Fruit fly (Drosophila melanogaster): ENCODE results near the gene Kots.

The Kots gene

DNA sequence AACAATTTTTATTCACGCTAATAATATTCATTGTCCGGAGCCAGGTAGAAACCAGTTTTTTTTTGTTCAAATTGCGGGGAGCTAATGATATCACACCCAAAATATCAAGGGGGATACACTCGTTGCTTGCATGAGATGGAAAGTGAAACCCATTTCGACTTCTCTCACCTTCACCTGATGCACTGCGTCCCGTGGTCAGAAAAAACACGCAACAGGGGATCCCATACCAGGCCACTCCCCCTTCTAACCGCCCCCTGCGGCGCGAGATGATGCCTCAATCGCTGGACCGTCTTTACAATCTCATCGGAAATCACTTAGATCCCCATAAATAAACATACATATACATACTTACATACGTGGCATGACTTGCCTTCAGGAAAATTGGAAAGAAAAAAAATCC, 50.4 kb downstream of the Kots start:
- TF ChIP-seq CG12659 (GFP tag; optimal IDR thresholded peaks at IDR 0.05) (no peak), onecut (GFP tag; IDR thresholded peaks at IDR 0.05) (no peak), CG17186 (GFP tag; optimal IDR thresholded peaks at IDR 0.05) (no peak), CG15011 (GFP tag; optimal IDR thresholded peaks at IDR 0.05) (no peak), CG1647 (GFP tag; optimal IDR thresholded peaks at IDR 0.05) (no peak), Ets65A (GFP tag) (no peak), sisA (GFP tag; IDR thresholded peaks at IDR 0.05) (no peak), run (tag; optimal IDR thresholded peaks at IDR 0.05) (no peak), kni (GFP tag; optimal IDR thresholded peaks at IDR 0.05) (peak; percentile 52), Adf1 (GFP tag; IDR thresholded peaks at IDR 0.05) (no peak), eyg (GFP tag; optimal IDR thresholded peaks at IDR 0.05) (no peak), CG17361 (GFP tag; IDR thresholded peaks at IDR 0.05) (no peak), Blimp-1 (GFP tag; optimal IDR thresholded peaks at IDR 0.05) (peak; percentile 85), MTF-1 (GFP tag; optimal IDR thresholded peaks at IDR 0.05; ENCODE audit: borderline replicate concordance) (no peak), pros (GFP tag; optimal IDR thresholded peaks at IDR 0.05) (no peak), nau (GFP tag; optimal IDR thresholded peaks at IDR 0.05) (no peak), unpg (GFP tag; optimal IDR thresholded peaks at IDR 0.05) (no peak), CG12236 (GFP tag; optimal IDR thresholded peaks at IDR 0.05) (no peak), schlank (tag; optimal IDR thresholded peaks at IDR 0.05) (no peak), Awh (GFP tag; IDR thresholded peaks at IDR 0.05) (peak; percentile 4; the same call in 1 of the 2 replicates)

DNA sequence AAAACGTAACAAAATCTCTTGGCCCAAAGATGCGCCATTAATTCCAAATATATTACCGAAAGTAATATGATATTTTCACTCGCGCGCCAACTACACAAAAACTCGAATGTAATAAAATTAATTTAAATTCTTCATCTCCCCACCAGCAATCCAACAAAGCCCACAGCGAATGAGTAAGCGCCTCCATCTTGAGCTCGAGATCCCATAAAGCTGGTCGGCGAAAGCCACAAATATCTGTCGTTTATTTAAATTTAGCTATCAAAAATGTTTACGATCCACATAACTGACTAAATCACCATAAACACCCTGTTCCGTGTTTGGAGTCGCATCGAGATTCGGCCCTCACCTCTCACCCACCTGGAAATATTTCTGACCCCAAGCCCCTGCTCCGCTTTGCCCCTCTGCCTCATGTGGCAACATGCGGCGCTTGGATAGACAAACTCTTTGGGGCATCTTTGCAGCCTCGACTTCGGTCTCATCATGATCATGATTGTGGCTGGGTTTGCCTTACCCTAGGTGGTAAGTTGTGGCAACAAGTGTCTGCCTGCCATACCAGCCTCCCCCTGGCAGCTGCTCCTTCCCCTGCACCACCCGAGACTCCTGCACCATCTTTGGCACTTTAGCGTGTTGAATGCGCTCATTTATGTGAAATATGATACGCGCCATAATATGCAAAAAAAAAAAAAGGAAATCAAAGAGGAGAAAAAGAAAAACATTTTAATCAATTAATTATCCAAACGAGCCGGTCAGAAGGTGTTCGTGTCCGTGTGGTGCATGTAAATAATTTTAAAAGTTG, 51.8 kb downstream of the Kots start:
- peak; percentile 64; the same call in 1 of the 2 replicates for TF ChIP-seq vvl (GFP tag; IDR thresholded peaks at IDR 0.05)
- TF ChIP-seq Ets65A (GFP tag) = peak; percentile 54
- no peak for TF ChIP-seq Stat92E (GFP tag; optimal IDR thresholded peaks at IDR 0.05)
- no peak for TF ChIP-seq lab (GFP tag; optimal IDR thresholded peaks at IDR 0.05)
- TF ChIP-seq CG7357 (GFP tag; IDR thresholded peaks at IDR 0.05) = 0 out of 3 replicates have a peak, but pooled peaks have one; percentile 15
- peak; percentile 46 for TF ChIP-seq run (tag; optimal IDR thresholded peaks at IDR 0.05)
- TF ChIP-seq sd (tag; optimal IDR thresholded peaks at IDR 0.05) = peak; percentile 48
- TF ChIP-seq pan (optimal IDR thresholded peaks at IDR 0.05) = no peak
- no peak for TF ChIP-seq pan (GFP tag; optimal IDR thresholded peaks at IDR 0.05 in 1 of 2, IDR thresholded peaks at IDR 0.05 in 1 of 2)
- peak; percentile 85 for TF ChIP-seq CG6254 (GFP tag; optimal IDR thresholded peaks at IDR 0.05)
- no peak for TF ChIP-seq Aef1 (GFP tag; IDR thresholded peaks at IDR 0.05)
- peak; percentile 44; the same call in 1 of the 3 replicates for TF ChIP-seq CG6175 (GFP tag; IDR thresholded peaks at IDR 0.05)
- peak; percentile 40 for TF ChIP-seq Med (GFP tag)
- no peak for TF ChIP-seq sug (tag; optimal IDR thresholded peaks at IDR 0.05)
- no peak for TF ChIP-seq chn (GFP tag; optimal IDR thresholded peaks at IDR 0.05)
- TF ChIP-seq CG2875 (GFP tag; optimal IDR thresholded peaks at IDR 0.05) = no peak
- TF ChIP-seq tx (GFP tag; optimal IDR thresholded peaks at IDR 0.05) = no peak
- TF ChIP-seq crol (GFP tag; IDR thresholded peaks at IDR 0.05) = 0 out of 2 replicates have a peak, but pooled peaks have one; percentile 41
- TF ChIP-seq Hr78 (GFP tag; optimal IDR thresholded peaks at IDR 0.05) = peak in 1 of 2 experiments; percentile 35
- TF ChIP-seq CG15479 (GFP tag; optimal IDR thresholded peaks at IDR 0.05) = no peak
- TF ChIP-seq abd-A (tag; optimal IDR thresholded peaks at IDR 0.05) = peak; percentile 88
- TF ChIP-seq kni (GFP tag; optimal IDR thresholded peaks at IDR 0.05) = peak; percentile 23
- TF ChIP-seq CG3838 (GFP tag; optimal IDR thresholded peaks at IDR 0.05) = no peak
